Fruit fly (Drosophila melanogaster): ENCODE measurements around the gene hang.

dm6 chrX:16383667-16384515, 38.7 kb upstream of the hang start:
- TF ChIP-seq ttk (optimal IDR thresholded peaks at IDR 0.05) (no peak), Myc (optimal IDR thresholded peaks at IDR 0.05) (no peak), h (optimal IDR thresholded peaks at IDR 0.05) (no peak), psq (optimal IDR thresholded peaks at IDR 0.05) (no peak), insv (optimal IDR thresholded peaks at IDR 0.05) (no peak)
